Fruit fly (Drosophila melanogaster) whole organism, embryonic: ENCODE results near the gene CG6972.

Source experiments
- Abd-B ChIP-seq: fragments of 200-800 bp; sonication (Bioruptor generic); optimal IDR thresholded peaks from 2 replicates; lab custom pipeline; 2018; ENCODE audit warnings: missing biosample characterization, mild to moderate bottlenecking, missing genetic modification characterization, moderate library complexity
- Antp ChIP-seq: fragments of 200-800 bp; sonication (Bioruptor generic); optimal IDR thresholded peaks from 3 replicates; lab custom pipeline; 2016; ENCODE audit warnings: missing biosample characterization, missing genetic modification characterization
- Awh ChIP-seq: fragments of 200-800 bp; sonication (Bioruptor generic); IDR thresholded peaks from 2 replicates; pipeline ENCODE4, ENCODE4 v1.3.6; 2022; ENCODE audit warnings: missing biosample characterization, missing genetic modification characterization
- Bgb ChIP-seq: fragments of 200-800 bp; sonication (Bioruptor generic); IDR thresholded peaks from 2 replicates; pipeline ENCODE4 v1.3.6; 2022; ENCODE audit warnings: missing biosample characterization, missing genetic modification characterization; ENCODE audit not compliant: partially characterized antibody
- CG10147 ChIP-seq: fragments of 200-800 bp; sonication (Bioruptor generic); optimal IDR thresholded peaks from 2 replicates; lab custom pipeline; 2019; ENCODE audit warnings: missing biosample characterization, mild to moderate bottlenecking, missing genetic modification characterization, moderate library complexity
- CG10565 ChIP-seq: fragments of 200-800 bp; sonication (Bioruptor generic); optimal IDR thresholded peaks from 3 replicates; lab custom pipeline; 2016; ENCODE audit warnings: missing biosample characterization, mild to moderate bottlenecking, missing genetic modification characterization
- CG13424 ChIP-seq: fragments of 200-800 bp; sonication (Bioruptor generic); optimal IDR thresholded peaks from 2 replicates; lab custom pipeline; 2019; ENCODE audit warnings: missing biosample characterization, mild to moderate bottlenecking, missing genetic modification characterization, moderate library complexity
- CG15696 ChIP-seq: fragments of 200-800 bp; sonication (Bioruptor generic); optimal IDR thresholded peaks from 2 replicates; lab custom pipeline; 2019; ENCODE audit warnings: missing biosample characterization, mild to moderate bottlenecking, missing genetic modification characterization, moderate library complexity
- CG17385 ChIP-seq: fragments of 200-800 bp; sonication (Bioruptor generic); optimal IDR thresholded peaks from 3 replicates; lab custom pipeline; 2018; ENCODE audit warnings: missing biosample characterization, mild to moderate bottlenecking, missing genetic modification characterization
- CG17829 ChIP-seq: fragments of 200-800 bp; optimal IDR thresholded peaks from 2 replicates; lab custom pipeline; 2019; ENCODE audit warnings: missing biosample characterization, mild to moderate bottlenecking, missing genetic modification characterization, moderate library complexity
- CG2875 ChIP-seq: fragments of 200-800 bp; sonication (Bioruptor generic); optimal IDR thresholded peaks from 2 replicates; lab custom pipeline; 2017; ENCODE audit warnings: missing biosample characterization, mild to moderate bottlenecking, missing genetic modification characterization, missing genetic modification reagents
- CG30431 ChIP-seq: fragments of 200-800 bp; sonication (Bioruptor generic); optimal IDR thresholded peaks from 2 replicates; lab custom pipeline; 2017; ENCODE audit warnings: missing biosample characterization, missing genetic modification characterization
- CG31365 ChIP-seq: fragments of 200-800 bp; sonication (Bioruptor generic); optimal IDR thresholded peaks from 2 replicates; lab custom pipeline; 2018; ENCODE audit warnings: missing biosample characterization, mild to moderate bottlenecking, missing genetic modification characterization
- CG3407 ChIP-seq: fragments of 200-800 bp; sonication (Bioruptor generic); optimal IDR thresholded peaks from 2 replicates; lab custom pipeline; 2018; ENCODE audit warnings: missing biosample characterization, mild to moderate bottlenecking, missing genetic modification characterization
- CG3726 ChIP-seq: fragments of 200-800 bp; sonication (Bioruptor generic); IDR thresholded peaks from 3 replicates; pipeline ENCODE4, ENCODE4 v1.3.6; 2022; ENCODE audit warnings: missing biosample characterization, missing genetic modification characterization
- CG4820 ChIP-seq: fragments of 200-800 bp; sonication (Bioruptor generic); optimal IDR thresholded peaks from 3 replicates; lab custom pipeline; 2016; ENCODE audit warnings: missing biosample characterization, missing genetic modification characterization
- CG6254 ChIP-seq: fragments of 200-800 bp; sonication (Bioruptor generic); optimal IDR thresholded peaks from 3 replicates; lab custom pipeline; 2017; ENCODE audit warnings: mild to moderate bottlenecking, missing biosample characterization, missing genetic modification reagents, missing genetic modification characterization
- CG6272 ChIP-seq: fragments of 200-800 bp; sonication (Bioruptor generic); IDR thresholded peaks from 2 replicates; pipeline ENCODE4 v1.3.6; 2022; ENCODE audit warnings: missing biosample characterization, missing genetic modification characterization
- CG6654 ChIP-seq: fragments of 200-800 bp; sonication (Bioruptor generic); optimal IDR thresholded peaks from 2 replicates; lab custom pipeline; 2017; ENCODE audit warnings: missing biosample characterization, mild to moderate bottlenecking, missing genetic modification characterization
- CG7839 ChIP-seq: fragments of 200-800 bp; sonication (Bioruptor generic); optimal IDR thresholded peaks from 3 replicates; lab custom pipeline; 2018; ENCODE audit warnings: missing biosample characterization, mild to moderate bottlenecking, missing genetic modification characterization, moderate library complexity
- CG7928 ChIP-seq: fragments of 200-800 bp; sonication (Bioruptor generic); optimal IDR thresholded peaks from 2 replicates; lab custom pipeline; 2017; ENCODE audit warnings: missing biosample characterization, mild to moderate bottlenecking, missing genetic modification characterization
- CG7987 ChIP-seq: fragments of 200-800 bp; sonication (Bioruptor generic); optimal IDR thresholded peaks from 2 replicates; lab custom pipeline; 2018; ENCODE audit warnings: missing biosample characterization, mild to moderate bottlenecking, missing genetic modification characterization, moderate library complexity
- Dfd ChIP-seq, 2 experiments: fragments of >200 bp; optimal IDR thresholded peaks; 2 replicates each; lab custom pipeline; 2017; ENCODE audit warnings: missing biosample characterization in 2 of 2, missing genetic modification characterization in 2 of 2
- Dip2 ChIP-seq: fragments of 200-800 bp; sonication (Bioruptor generic); IDR thresholded peaks from 2 replicates; pipeline ENCODE4 v1.3.6; 2022; ENCODE audit warnings: missing biosample characterization, missing genetic modification characterization
- Dp ChIP-seq: fragments of 200-800 bp; sonication (Bioruptor generic); optimal IDR thresholded peaks from 2 replicates; lab custom pipeline; 2018; ENCODE audit warnings: missing biosample characterization, mild to moderate bottlenecking, missing genetic modification characterization, moderate library complexity
- Ets65A ChIP-seq: fragments of 200-800 bp; sonication (Bioruptor generic); peaks from one replicate; lab custom pipeline; 2016; ENCODE audit warnings: missing biosample characterization, missing genetic modification characterization
- HHEX ChIP-seq: fragments of 200-800 bp; sonication (Bioruptor generic); optimal IDR thresholded peaks from 3 replicates; lab custom pipeline; 2017; ENCODE audit warnings: missing biosample characterization, mild to moderate bottlenecking, missing genetic modification characterization, missing genetic modification reagents
- Hey ChIP-seq: fragments of 200-800 bp; sonication (Bioruptor generic); optimal IDR thresholded peaks from 3 replicates; lab custom pipeline; 2018; ENCODE audit warnings: missing biosample characterization, mild to moderate bottlenecking, missing genetic modification characterization
- HmgZ ChIP-seq: fragments of 200-800 bp; sonication (Bioruptor generic); optimal IDR thresholded peaks from 2 replicates; lab custom pipeline; 2018; ENCODE audit warnings: missing biosample characterization, mild to moderate bottlenecking, missing genetic modification characterization
- Hr3 ChIP-seq: fragments of 200-800 bp; sonication (Bioruptor generic); optimal IDR thresholded peaks from 3 replicates; lab custom pipeline; 2016; ENCODE audit warnings: missing biosample characterization, missing genetic modification characterization
- Hr39 ChIP-seq: fragments of >200 bp; optimal IDR thresholded peaks from 2 replicates; lab custom pipeline; 2017
- Spps ChIP-seq: fragments of 200-800 bp; sonication (Bioruptor generic); optimal IDR thresholded peaks from 2 replicates; lab custom pipeline; 2018; ENCODE audit warnings: missing biosample characterization, mild to moderate bottlenecking, missing genetic modification characterization
- Sry-δ ChIP-seq: fragments of 200-800 bp; sonication (Bioruptor generic); optimal IDR thresholded peaks from 2 replicates; lab custom pipeline; 2016; ENCODE audit warnings: missing biosample characterization, missing genetic modification characterization
- Xrp1 ChIP-seq: fragments of 200-800 bp; sonication (Bioruptor generic); IDR thresholded peaks from 2 replicates; pipeline ENCODE4 v1.3.6; 2022; ENCODE audit warnings: missing biosample characterization, missing genetic modification characterization
- abd-A ChIP-seq: fragments of 200-800 bp; sonication (Bioruptor generic); optimal IDR thresholded peaks from 3 replicates; lab custom pipeline; 2019; ENCODE audit warnings: missing biosample characterization, mild to moderate bottlenecking, missing genetic modification characterization, moderate library complexity
- ara ChIP-seq: fragments of 200-800 bp; sonication (Bioruptor generic); IDR thresholded peaks from 2 replicates; pipeline ENCODE4 v1.3.6; 2022; ENCODE audit warnings: missing biosample characterization, missing genetic modification characterization
- bsh ChIP-seq, 2 experiments: fragments of 200-800 bp; sonication (Bioruptor generic); optimal IDR thresholded peaks; 2 replicates each; lab custom pipeline; 2017 to 2018; ENCODE audit warnings: mild to moderate bottlenecking in 2 of 2, missing biosample characterization in 2 of 2, missing genetic modification characterization in 2 of 2, moderate library complexity in 1 of 2
- btn ChIP-seq: fragments of 200-800 bp; sonication (Bioruptor generic); optimal IDR thresholded peaks from 2 replicates; lab custom pipeline; 2016; ENCODE audit warnings: missing biosample characterization, missing genetic modification characterization
- crc ChIP-seq: fragments of 200-800 bp; sonication (Bioruptor generic); optimal IDR thresholded peaks from 2 replicates; lab custom pipeline; 2016; ENCODE audit warnings: missing biosample characterization, missing genetic modification characterization
- dan ChIP-seq: fragments of 200-800 bp; sonication (Bioruptor generic); IDR thresholded peaks from 2 replicates; pipeline ENCODE4 v1.3.6; 2022; ENCODE audit warnings: missing biosample characterization, missing genetic modification characterization
- en ChIP-seq: fragments of 200-800 bp; sonication (Bioruptor generic); optimal IDR thresholded peaks from 2 replicates; lab custom pipeline; 2016; ENCODE audit warnings: missing biosample characterization, missing genetic modification characterization
- gcm2 ChIP-seq: fragments of 200-800 bp; sonication (Bioruptor generic); optimal IDR thresholded peaks from 2 replicates; lab custom pipeline; 2016; ENCODE audit warnings: missing biosample characterization, missing genetic modification characterization
- ind ChIP-seq: fragments of 200-800 bp; sonication (Bioruptor generic); optimal IDR thresholded peaks from 3 replicates; lab custom pipeline; 2016; ENCODE audit warnings: missing biosample characterization, missing genetic modification characterization
- luna ChIP-seq: fragments of 200-800 bp; sonication (Bioruptor generic); optimal IDR thresholded peaks from 2 replicates; lab custom pipeline; 2016; ENCODE audit warnings: missing biosample characterization, missing genetic modification characterization
- mirr ChIP-seq: fragments of 200-800 bp; sonication (Bioruptor generic); optimal IDR thresholded peaks from 3 replicates; lab custom pipeline; 2018; ENCODE audit warnings: missing biosample characterization, mild to moderate bottlenecking, missing genetic modification characterization
- nau ChIP-seq: fragments of 200-800 bp; sonication (Bioruptor generic); optimal IDR thresholded peaks from 3 replicates; lab custom pipeline; 2017; ENCODE audit warnings: missing biosample characterization, mild to moderate bottlenecking, missing genetic modification characterization, missing genetic modification reagents
- oc ChIP-seq: fragments of 200-800 bp; sonication (Bioruptor generic); optimal IDR thresholded peaks from 2 replicates; lab custom pipeline; 2018; ENCODE audit warnings: missing biosample characterization, mild to moderate bottlenecking, missing genetic modification characterization, moderate library complexity
- repo ChIP-seq: fragments of 200-800 bp; sonication (Bioruptor generic); optimal IDR thresholded peaks from 2 replicates; lab custom pipeline; 2016; ENCODE audit warnings: missing biosample characterization, missing genetic modification characterization
- slou ChIP-seq: fragments of 200-800 bp; sonication (Bioruptor generic); optimal IDR thresholded peaks from 3 replicates; lab custom pipeline; 2016; ENCODE audit warnings: missing biosample characterization, missing genetic modification characterization
- so ChIP-seq: fragments of 200-800 bp; sonication (Bioruptor generic); IDR thresholded peaks from 3 replicates; pipeline ENCODE4 v1.3.6; 2022; ENCODE audit warnings: missing biosample characterization, missing genetic modification characterization
- sug ChIP-seq: fragments of 200-800 bp; optimal IDR thresholded peaks from 2 replicates; lab custom pipeline; 2019; ENCODE audit warnings: missing biosample characterization, mild to moderate bottlenecking, missing genetic modification characterization, moderate library complexity
- zfh2 ChIP-seq: fragments of 200-800 bp; sonication (Bioruptor generic); optimal IDR thresholded peaks from 2 replicates; lab custom pipeline; 2016; ENCODE audit warnings: missing biosample characterization, missing genetic modification characterization

The CG6972 gene

dm6 chr3R:22663115-22663514 lies 38.7 kb upstream of the CG6972 start (continued):
- no peak for TF ChIP-seq CG6272 (GFP tag; lab: Robert Waterston, UW)
- peak; percentile 22 for TF ChIP-seq slou (GFP tag; lab: Kevin White, UChicago)
- no peak for TF ChIP-seq mirr
- peak; percentile 68 for TF ChIP-seq ind (GFP tag; lab: Kevin White, UChicago)
- no peak for TF ChIP-seq btn (GFP tag; lab: Kevin White, UChicago)
- peak; percentile 60 for TF ChIP-seq CG4820 (GFP tag; lab: Kevin White, UChicago)
- TF ChIP-seq CG10147 (GFP tag; lab: Kevin White, UChicago), result peak; percentile 72
- no peak for TF ChIP-seq CG6654 (GFP tag; lab: Kevin White, UChicago)
- TF ChIP-seq Hey (tag; lab: Kevin White, UChicago), result no peak
- TF ChIP-seq Hr3, result peak; percentile 70
- no peak for TF ChIP-seq CG10565 (GFP tag; lab: Kevin White, UChicago)
- TF ChIP-seq zfh2 (GFP tag; lab: Kevin White, UChicago), result no peak
- no peak for TF ChIP-seq Sry-δ (GFP tag; lab: Kevin White, UChicago)
- no peak for TF ChIP-seq luna (GFP tag; lab: Kevin White, UChicago)
- peak; percentile 80 for TF ChIP-seq so (GFP tag; lab: Robert Waterston, UW)
- no peak for TF ChIP-seq Spps (tag; lab: Kevin White, UChicago)
- peak; percentile 42 for TF ChIP-seq HmgZ (tag; lab: Kevin White, UChicago)
- peak; percentile 47 for TF ChIP-seq CG2875 (GFP tag; lab: Kevin White, UChicago)
- no peak for TF ChIP-seq Dp (GFP tag; lab: Kevin White, UChicago)
- TF ChIP-seq Antp (GFP tag; lab: Kevin White, UChicago), result no peak
- no peak for TF ChIP-seq CG7987
- TF ChIP-seq Bgb (GFP tag; lab: Robert Waterston, UW), result no peak
- TF ChIP-seq CG30431 (GFP tag; lab: Kevin White, UChicago), result peak; percentile 17
- TF ChIP-seq Ets65A (GFP tag; lab: Kevin White, UChicago), result peak; percentile 93
- TF ChIP-seq CG17829 (tag; lab: Kevin White, UChicago), result no peak
- TF ChIP-seq gcm2 (GFP tag; lab: Kevin White, UChicago), result no peak
- no peak for TF ChIP-seq dan (GFP tag; lab: Robert Waterston, UW)
- TF ChIP-seq Hr39 (lab: Kevin White, UChicago), result no peak
- peak; percentile 57; the same call in 1 of the 2 replicates for TF ChIP-seq ara (GFP tag; lab: Robert Waterston, UW)
- TF ChIP-seq crc (GFP tag; lab: Kevin White, UChicago), result peak; percentile 1
- TF ChIP-seq Dip2 (GFP tag; lab: Robert Waterston, UW), result no peak
- peak; percentile 62 for TF ChIP-seq CG17385
- peak; percentile 72 for TF ChIP-seq CG7839
- TF ChIP-seq CG31365 (tag; lab: Kevin White, UChicago), result no peak
- peak; percentile 66 for TF ChIP-seq CG13424 (tag; lab: Kevin White, UChicago)
- peak; percentile 7 for TF ChIP-seq en (GFP tag; lab: Kevin White, UChicago)
- TF ChIP-seq Xrp1 (GFP tag; lab: Robert Waterston, UW), result no peak; the same call in 1 of the 2 replicates
- peak; percentile 36 for TF ChIP-seq HHEX (GFP tag; lab: Kevin White, UChicago)
- TF ChIP-seq CG3726 (GFP tag; lab: Robert Waterston, UW), result no peak
- TF ChIP-seq Dfd (GFP tag; optimal IDR thresholded peaks at IDR 0.05; lab: Kevin White, UChicago), result no peak
- peak; percentile 42; the same call in 1 of the 2 replicates for TF ChIP-seq Awh
- no peak for TF ChIP-seq nau (GFP tag; lab: Kevin White, UChicago)
- no peak for TF ChIP-seq CG7928 (GFP tag; lab: Kevin White, UChicago)
- TF ChIP-seq Abd-B, result peak; percentile 44
- peak; percentile 35 for TF ChIP-seq CG6254 (GFP tag; lab: Kevin White, UChicago)
- no peak for TF ChIP-seq repo
- peak; percentile 58 for TF ChIP-seq abd-A
- TF ChIP-seq sug (tag; lab: Kevin White, UChicago), result no peak
- peak; percentile 34 to 81 for TF ChIP-seq bsh (GFP tag; optimal IDR thresholded peaks at IDR 0.05; lab: Kevin White, UChicago)
- peak; percentile 56 for TF ChIP-seq oc
- peak; percentile 42 for TF ChIP-seq CG3407
- TF ChIP-seq CG15696 (tag; lab: Kevin White, UChicago), result no peak
